Worm (Caenorhabditis elegans) whole organism, L1 larva: Measurements from ENCODE around the gene T21B4.15.

Source experiments
- aha-1 ChIP-seq: fragments of 150-350 bp; optimal IDR thresholded peaks from 2 replicates; lab custom pipeline; 2014; ENCODE audit warnings: missing biosample characterization, missing genetic modification characterization
- ceh-88 ChIP-seq: fragments of 200-800 bp; sonication (Bioruptor generic); IDR thresholded peaks from 2 replicates; pipeline ENCODE4 v1.3.6; 2022; ENCODE audit warnings: missing genetic modification characterization, missing compliant biosample characterization
- elt-2 ChIP-seq: sonication (generic microtip); optimal IDR thresholded peaks from 2 replicates; lab custom pipeline; 2016; ENCODE audit warnings: missing genetic modification characterization, mild to moderate bottlenecking, inconsistent platforms, missing compliant biosample characterization, missing genetic modification reagents
- lsy-2 ChIP-seq, 2 experiments: fragments of 150-350 bp; optimal IDR thresholded peaks; 2 replicates each; lab custom pipeline; 2014; ENCODE audit warnings: missing biosample characterization in 2 of 2, missing genetic modification characterization in 2 of 2
- snpc-4 ChIP-seq: fragments of 150-350 bp; optimal IDR thresholded peaks from 2 replicates; lab custom pipeline; 2014; ENCODE audit warnings: missing biosample characterization, missing genetic modification characterization

- TF ChIP-seq snpc-4 (no peak), aha-1 (tag; lab: Kevin White, UChicago) (no peak), elt-2 (tag; lab: Kevin White, UChicago) (no peak), lsy-2 (tag; optimal IDR thresholded peaks at IDR 0.05; lab: Kevin White, UChicago) (no peak), ceh-88 (GFP tag; lab: Robert Waterston, UW) (no peak)
These were observed 17.0 kb downstream of the T21B4.15 start, which contains the start of gene srh-68 for ce11 chrII:12507038-12507437.
